Worm (Caenorhabditis elegans): ENCODE results near the gene T06A10.107.

DNA sequence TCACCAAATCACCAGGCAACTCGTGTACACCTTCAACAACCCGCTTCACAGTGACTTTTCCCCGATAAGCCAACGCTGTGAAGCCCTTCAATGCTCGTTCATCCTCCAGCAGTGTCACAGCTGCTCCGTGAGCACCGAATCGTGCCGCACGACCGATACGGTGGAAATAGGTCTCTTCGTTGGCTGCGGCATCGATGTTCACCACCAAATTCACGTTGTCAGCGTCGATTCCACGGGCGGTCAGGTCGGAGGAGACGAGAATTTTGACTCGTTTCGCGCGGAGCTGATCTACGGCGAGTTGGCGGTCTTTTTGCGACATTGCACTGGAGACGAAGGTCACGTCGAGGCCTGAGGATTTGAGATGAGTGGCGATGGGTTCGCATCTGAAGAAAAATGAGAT, 6.6 kb upstream of the T06A10.107 start:
- TF ChIP-seq nhr-76 (tag; optimal IDR thresholded peaks at IDR 0.05) (no peak), snpc-4 (tag; optimal IDR thresholded peaks at IDR 0.05) (no peak), ama-1 (optimal IDR thresholded peaks at IDR 0.05) (no peak), F49E8.2 (tag; optimal IDR thresholded peaks at IDR 0.05; ENCODE audit: borderline replicate concordance) (no peak), lsy-2 (tag; optimal IDR thresholded peaks at IDR 0.05) (no peak), nhr-77 (tag; optimal IDR thresholded peaks at IDR 0.05) (no peak), nhr-11 (tag; optimal IDR thresholded peaks at IDR 0.05) (no peak), nhr-28 (tag; optimal IDR thresholded peaks at IDR 0.05) (no peak), T26A8.4 (GFP tag; IDR thresholded peaks at IDR 0.05) (no peak), tra-1 (GFP tag; IDR thresholded peaks at IDR 0.05) (no peak), unc-62 (GFP tag; optimal IDR thresholded peaks at IDR 0.05 in 1 of 2) (no peak), unc-62 (tag; optimal IDR thresholded peaks at IDR 0.05) (no peak), fos-1 (tag; optimal IDR thresholded peaks at IDR 0.05) (no peak)
